Worm (Caenorhabditis elegans) whole organism, late embryonic: Measurements from ENCODE around the gene fbxa-156.
"Not testable (repeated sequence)": the region's sequence is repeated elsewhere in the genome, so short reads cannot be mapped to it uniquely, and the experiment has no call there.

Source experiments
- C08G9.2 ChIP-seq: sonication (generic microtip); optimal IDR thresholded peaks from 2 replicates; lab custom pipeline; 2016; ENCODE audit warnings: mild to moderate bottlenecking, missing genetic modification characterization, moderate library complexity, missing compliant biosample characterization
- K02D7.2 ChIP-seq: sonication (generic microtip); optimal IDR thresholded peaks from 2 replicates; lab custom pipeline; 2017; ENCODE audit warnings: mild to moderate bottlenecking, missing genetic modification characterization, missing compliant biosample characterization
- K09A11.1 ChIP-seq: sonication (generic microtip); optimal IDR thresholded peaks from 2 replicates; lab custom pipeline; 2017; ENCODE audit warnings: antibody characterized with exemption, mild to moderate bottlenecking, missing genetic modification characterization, missing compliant biosample characterization; ENCODE audit not compliant: insufficient read depth
- T23F11.4 ChIP-seq: fragments of 200-800 bp; sonication (Bioruptor generic); optimal IDR thresholded peaks from 2 replicates; lab custom pipeline; 2018; ENCODE audit warnings: mild to moderate bottlenecking, missing genetic modification characterization, missing compliant biosample characterization
- Y22D7AL.16 ChIP-seq: sonication (generic microtip); optimal IDR thresholded peaks from 2 replicates; lab custom pipeline; 2016; ENCODE audit warnings: missing genetic modification characterization, missing compliant biosample characterization
- ahr-1 ChIP-seq: sonication (generic microtip); optimal IDR thresholded peaks from 2 replicates; lab custom pipeline; 2016; ENCODE audit warnings: missing genetic modification characterization, missing compliant biosample characterization
- ceh-14 ChIP-seq: sonication (generic microtip); optimal IDR thresholded peaks from 2 replicates; lab custom pipeline; 2016; ENCODE audit warnings: missing genotype, missing genetic modification characterization, missing compliant biosample characterization
- ceh-18 ChIP-seq: sonication (generic microtip); optimal IDR thresholded peaks from 2 replicates; lab custom pipeline; 2016; ENCODE audit warnings: missing genetic modification characterization, missing compliant biosample characterization
- ceh-2 ChIP-seq: sonication (generic microtip); optimal IDR thresholded peaks from 2 replicates; lab custom pipeline; 2016; ENCODE audit warnings: missing genotype, missing genetic modification characterization, missing compliant biosample characterization
- ceh-22 ChIP-seq: sonication (generic microtip); optimal IDR thresholded peaks from 2 replicates; lab custom pipeline; 2017; ENCODE audit warnings: missing biosample characterization, missing genetic modification characterization
- ceh-31 ChIP-seq: sonication (generic microtip); optimal IDR thresholded peaks from 2 replicates; lab custom pipeline; 2016; ENCODE audit warnings: missing genetic modification characterization, missing compliant biosample characterization
- ceh-48 ChIP-seq: sonication (generic microtip); optimal IDR thresholded peaks from 2 replicates; lab custom pipeline; 2016; ENCODE audit warnings: missing genetic modification characterization, inconsistent platforms, missing compliant biosample characterization
- che-1 ChIP-seq: sonication (generic microtip); optimal IDR thresholded peaks from 2 replicates; lab custom pipeline; 2016; ENCODE audit warnings: mild to moderate bottlenecking, missing genetic modification characterization, missing compliant biosample characterization
- dmd-4 ChIP-seq: sonication (generic microtip); optimal IDR thresholded peaks from 2 replicates; lab custom pipeline; 2016; ENCODE audit warnings: borderline replicate concordance, missing genetic modification characterization, missing compliant biosample characterization
- dve-1 ChIP-seq: sonication (generic microtip); optimal IDR thresholded peaks from 2 replicates; lab custom pipeline; 2017; ENCODE audit warnings: antibody characterized with exemption, mild to moderate bottlenecking, missing genetic modification characterization, missing compliant biosample characterization
- elt-2 ChIP-seq: sonication (generic microtip); optimal IDR thresholded peaks from 2 replicates; lab custom pipeline; 2016; ENCODE audit warnings: missing genetic modification reagents, missing genetic modification characterization, missing compliant biosample characterization
- elt-4 ChIP-seq: sonication (generic microtip); optimal IDR thresholded peaks from 2 replicates; lab custom pipeline; 2016; ENCODE audit warnings: missing genetic modification characterization, missing compliant biosample characterization
- fax-1 ChIP-seq: sonication (generic microtip); optimal IDR thresholded peaks from 2 replicates; lab custom pipeline; 2016; ENCODE audit warnings: missing genotype, missing genetic modification characterization, missing compliant biosample characterization
- fkh-10 ChIP-seq: fragments of 150-350 bp; optimal IDR thresholded peaks from 2 replicates; lab custom pipeline; 2014; ENCODE audit warnings: missing biosample characterization, missing genetic modification reagents, missing genetic modification characterization
- hlh-13 ChIP-seq: fragments of 200-800 bp; sonication (Bioruptor generic); optimal IDR thresholded peaks from 2 replicates; lab custom pipeline; 2018; ENCODE audit warnings: mild to moderate bottlenecking, missing genetic modification characterization, missing compliant biosample characterization
- hlh-30 ChIP-seq: sonication (generic microtip); optimal IDR thresholded peaks from 2 replicates; lab custom pipeline; 2017; ENCODE audit warnings: antibody characterized with exemption, missing genetic modification characterization, missing compliant biosample characterization; ENCODE audit not compliant: insufficient read depth
- nfya-1 ChIP-seq: sonication (generic microtip); optimal IDR thresholded peaks from 2 replicates; lab custom pipeline; 2017; ENCODE audit warnings: missing genetic modification characterization, mild to moderate bottlenecking, missing compliant biosample characterization, antibody characterized with exemption, moderate library complexity
- nhr-232 ChIP-seq: sonication (generic microtip); optimal IDR thresholded peaks from 2 replicates; lab custom pipeline; 2016; ENCODE audit warnings: missing genetic modification characterization, missing compliant biosample characterization
- npax-4 ChIP-seq: sonication (generic microtip); optimal IDR thresholded peaks from 2 replicates; lab custom pipeline; 2016; ENCODE audit warnings: missing genetic modification characterization, missing compliant biosample characterization
- odd-2 ChIP-seq: sonication (generic microtip); optimal IDR thresholded peaks from 2 replicates; lab custom pipeline; 2017; ENCODE audit warnings: antibody characterized with exemption, mild to moderate bottlenecking, missing genetic modification characterization, missing compliant biosample characterization
- pag-3 ChIP-seq: sonication (generic microtip); optimal IDR thresholded peaks from 2 replicates; lab custom pipeline; 2016; ENCODE audit warnings: missing compliant biosample characterization, missing genetic modification characterization, borderline replicate concordance
- pat-9 ChIP-seq: fragments of 200-800 bp; sonication (Bioruptor generic); optimal IDR thresholded peaks from 2 replicates; lab custom pipeline; 2018; ENCODE audit warnings: mild to moderate bottlenecking, missing genetic modification characterization, moderate library complexity, missing compliant biosample characterization
- pax-1 ChIP-seq: fragments of 150-350 bp; optimal IDR thresholded peaks from 2 replicates; lab custom pipeline; 2014; ENCODE audit warnings: missing biosample characterization, missing genetic modification characterization
- sdc-2 ChIP-seq: sonication (generic microtip); optimal IDR thresholded peaks from 2 replicates; lab custom pipeline; 2016; ENCODE audit warnings: missing genotype, missing genetic modification characterization, missing compliant biosample characterization
- sox-2 ChIP-seq: fragments of 200-800 bp; sonication (Bioruptor generic); IDR thresholded peaks from 2 replicates; pipeline ENCODE4 v1.3.6; 2022; ENCODE audit warnings: missing genetic modification reagents, missing genetic modification characterization, missing compliant biosample characterization
- unc-42 ChIP-seq: sonication (generic microtip); optimal IDR thresholded peaks from 2 replicates; lab custom pipeline; 2016; ENCODE audit warnings: missing genotype, missing genetic modification characterization, missing compliant biosample characterization
- unc-86 ChIP-seq: sonication (generic microtip); optimal IDR thresholded peaks from 2 replicates; lab custom pipeline; 2016; ENCODE audit warnings: missing genetic modification characterization, missing compliant biosample characterization
- ztf-16 ChIP-seq: sonication (generic microtip); optimal IDR thresholded peaks from 2 replicates; lab custom pipeline; 2017; ENCODE audit warnings: missing genetic modification characterization, missing compliant biosample characterization

fbxa-156 gene

ce11 chrV:17893959-17894358 is 2.6 kb downstream of the fbxa-156 start, which contains the start of gene C06H5.11:
C06H5.11 (minus strand) TSS chrV:17894059.
- not testable (repeated sequence) for TF ChIP-seq K09A11.1; unc-86; K02D7.2 (tag; lab: Kevin White, UChicago)
- TF ChIP-seq, all 69 proteins: peak for 0; not testable (repeated sequence) for 69

- TF ChIP-seq Y22D7AL.16 (tag; lab: Kevin White, UChicago) (no peak), hlh-13 (no peak), dve-1 (no peak), ceh-22 (tag; lab: Kevin White, UChicago) (no peak), ceh-31 (tag; lab: Kevin White, UChicago) (no peak), ceh-14 (tag; lab: Kevin White, UChicago) (no peak), npax-4 (tag; lab: Kevin White, UChicago) (no peak), nfya-1 (no peak), sdc-2 (no peak), ceh-18 (tag; lab: Kevin White, UChicago) (no peak), odd-2 (tag; lab: Kevin White, UChicago) (no peak), pax-1 (no peak), ztf-16 (tag; lab: Kevin White, UChicago) (no peak), hlh-30 (tag; lab: Kevin White, UChicago) (no peak), elt-4 (no peak), ceh-48 (tag; lab: Kevin White, UChicago) (no peak)
These were observed 5.3 kb downstream of the fbxa-156 start for ce11 chrV:17891317-17891716.

DNA sequence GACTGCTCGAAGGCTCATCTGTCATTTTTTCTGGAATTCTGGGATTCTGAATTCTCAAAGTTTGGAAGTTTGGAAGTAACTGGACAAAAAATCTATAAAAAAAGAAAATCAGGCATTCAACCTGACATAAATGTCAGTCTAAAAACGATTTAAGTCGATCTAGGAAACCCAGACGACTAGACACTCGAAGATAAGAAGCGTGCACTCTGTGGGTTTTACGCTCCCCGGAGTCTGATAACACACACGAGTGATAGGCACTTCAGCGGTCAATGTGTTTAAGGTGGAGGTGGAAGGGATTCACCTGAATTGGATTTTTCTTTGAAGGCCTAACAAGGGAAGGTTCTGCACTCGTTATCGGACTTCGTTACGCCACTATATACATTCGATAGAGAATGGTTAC is 7.6 kb downstream of the fbxa-156 start, which contains the start of gene C06H5.6:
TSS of gene C06H5.6 (minus strand) at position 46 of the 400 bp plus-strand sequence.
- TF ChIP-seq nhr-232 (tag; lab: Kevin White, UChicago) = no peak
- TF ChIP-seq elt-2 = peak; percentile 56
- TF ChIP-seq ceh-31 (tag; lab: Kevin White, UChicago) = no peak

DNA sequence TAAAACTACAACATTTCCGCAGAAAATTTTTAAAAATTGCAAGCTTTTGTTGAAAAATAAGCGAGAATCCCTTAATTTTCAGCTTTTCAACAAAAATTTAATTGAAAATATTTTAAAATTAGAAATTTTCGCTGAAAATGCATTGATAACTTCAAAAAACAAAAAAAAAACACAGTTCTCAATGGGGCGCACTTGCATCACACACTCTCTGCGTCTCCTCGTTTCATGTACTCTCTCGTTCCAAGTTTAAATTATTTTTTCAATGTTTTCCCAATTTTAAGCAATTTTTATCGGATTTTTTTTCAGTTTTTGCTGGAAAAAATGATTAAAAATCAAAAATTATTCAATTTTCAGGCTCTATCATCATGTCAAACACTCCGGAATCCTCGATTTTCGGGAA is 25.5 kb downstream of the fbxa-156 start, which contains the start of gene phf-14:
TSS of gene phf-14 (plus strand) at position 345 of the 400 bp plus-strand sequence.
- TF ChIP-seq nfya-1 (peak; percentile 3), C08G9.2 (tag; lab: Kevin White, UChicago) (no peak)

DNA sequence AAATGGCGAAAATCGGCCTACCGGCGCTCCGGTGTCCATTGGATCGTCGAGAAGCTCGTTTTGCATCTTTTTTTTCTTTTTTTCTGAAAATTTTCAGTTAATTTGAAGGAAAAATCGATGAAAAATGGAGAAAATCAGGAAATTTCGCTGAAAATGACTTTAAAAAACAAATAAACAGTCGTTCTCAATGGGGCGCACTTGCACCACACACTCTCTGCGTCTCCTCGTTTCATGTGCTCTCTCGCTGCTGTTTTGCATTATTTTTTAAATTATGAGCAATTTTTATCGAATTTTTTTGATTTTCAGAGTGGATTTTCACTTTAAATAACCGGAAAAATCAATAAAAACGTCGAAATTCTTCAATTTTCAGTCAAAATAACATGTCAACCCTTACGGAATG is 26.0 kb downstream of the fbxa-156 start, which contains the start of gene csn-1:
TSS of gene csn-1 (minus strand) at position 83 of the 400 bp plus-strand sequence.
- TF ChIP-seq dmd-4 = no peak
- TF ChIP-seq ceh-31 (tag; lab: Kevin White, UChicago) = no peak
- no peak for TF ChIP-seq ceh-2 (tag; lab: Kevin White, UChicago)
- TF ChIP-seq sox-2 = no peak
- TF ChIP-seq nfya-1 = no peak
- no peak for TF ChIP-seq unc-42 (tag; lab: Kevin White, UChicago)
- TF ChIP-seq T23F11.4 (GFP tag; lab: Kevin White, UChicago) = no peak
- TF ChIP-seq pag-3 (tag; lab: Kevin White, UChicago) = no peak
- TF ChIP-seq ahr-1 (tag; lab: Kevin White, UChicago) = no peak
- TF ChIP-seq pat-9 (tag; lab: Kevin White, UChicago) = no peak
- TF ChIP-seq K02D7.2 (tag; lab: Kevin White, UChicago) = no peak
- TF ChIP-seq, all 69 proteins: peak for 0

ce11 chrV:17865309-17865708 is 31.3 kb downstream of the fbxa-156 start, which contains the start of gene Y59A8A.8:
Y59A8A.8 (plus strand) TSS chrV:17865609.
- TF ChIP-seq che-1; fax-1 (tag; lab: Kevin White, UChicago); fkh-10 (GFP tag; lab: Kevin White, UChicago): not testable (repeated sequence)
